Fruit fly (Drosophila melanogaster) whole organism, embryonic: Measurements from ENCODE around the gene CG15431.

Experiments
- Atf6 ChIP-seq: fragments of 200-800 bp; sonication (Bioruptor generic); IDR thresholded peaks from 2 replicates; pipeline ENCODE4 v1.3.6; 2022; ENCODE audit warnings: missing biosample characterization, missing genetic modification characterization
- Awh ChIP-seq: fragments of 200-800 bp; sonication (Bioruptor generic); IDR thresholded peaks from 2 replicates; pipeline ENCODE4, ENCODE4 v1.3.6; 2022; ENCODE audit warnings: missing biosample characterization, missing genetic modification characterization
- B-H1 ChIP-seq: fragments of 200-800 bp; sonication (Bioruptor generic); IDR thresholded peaks from 3 replicates; pipeline ENCODE4 v1.3.6; 2022; ENCODE audit warnings: missing biosample characterization, missing genetic modification characterization
- Bgb ChIP-seq: fragments of 200-800 bp; sonication (Bioruptor generic); IDR thresholded peaks from 2 replicates; pipeline ENCODE4 v1.3.6; 2022; ENCODE audit warnings: missing biosample characterization, missing genetic modification characterization; ENCODE audit not compliant: partially characterized antibody
- Blimp-1 ChIP-seq: fragments of 200-800 bp; sonication (Bioruptor generic); optimal IDR thresholded peaks from 3 replicates; lab custom pipeline; 2018; ENCODE audit warnings: missing biosample characterization, missing genetic modification characterization, mild to moderate bottlenecking, moderate library complexity, missing genetic modification reagents
- C15 ChIP-seq: fragments of 200-800 bp; sonication (Bioruptor generic); IDR thresholded peaks from 3 replicates; pipeline ENCODE4 v1.3.6; 2022; ENCODE audit warnings: missing biosample characterization, missing genetic modification characterization
- CG10366 ChIP-seq: fragments of 200-800 bp; sonication (Bioruptor generic); IDR thresholded peaks from 2 replicates; pipeline ENCODE4 v1.3.6; 2022; ENCODE audit warnings: missing biosample characterization, missing genetic modification characterization
- CG10979 ChIP-seq: fragments of 200-800 bp; sonication (Bioruptor generic); optimal IDR thresholded peaks from 2 replicates; lab custom pipeline; 2018; ENCODE audit warnings: missing biosample characterization, mild to moderate bottlenecking, missing genetic modification characterization, moderate library complexity
- CG14050 ChIP-seq: fragments of 200-800 bp; sonication (Bioruptor generic); IDR thresholded peaks from 3 replicates; pipeline ENCODE4 v1.3.6; 2022; ENCODE audit warnings: missing biosample characterization, missing genetic modification characterization
- CG14441 ChIP-seq: fragments of 200-800 bp; sonication (Bioruptor generic); IDR thresholded peaks from 2 replicates; pipeline ENCODE4 v1.3.6; 2022; ENCODE audit warnings: missing biosample characterization, missing genetic modification characterization
- CG1603 ChIP-seq: fragments of 200-800 bp; sonication (Bioruptor generic); optimal IDR thresholded peaks from 2 replicates; lab custom pipeline; 2019; ENCODE audit warnings: missing biosample characterization, mild to moderate bottlenecking, missing genetic modification characterization, moderate library complexity
- CG17328 ChIP-seq: fragments of 200-800 bp; sonication (Bioruptor generic); IDR thresholded peaks from 2 replicates; pipeline ENCODE4 v1.3.6; 2022; ENCODE audit warnings: missing biosample characterization, missing genetic modification characterization
- CG17612 ChIP-seq: fragments of 200-800 bp; sonication (Bioruptor generic); IDR thresholded peaks from 2 replicates; pipeline ENCODE4 v1.3.6; 2022; ENCODE audit warnings: missing biosample characterization, missing genetic modification characterization
- CG4707 ChIP-seq: fragments of 200-800 bp; sonication (Bioruptor generic); optimal IDR thresholded peaks from 2 replicates; lab custom pipeline; 2018; ENCODE audit warnings: missing biosample characterization, mild to moderate bottlenecking, missing genetic modification characterization, moderate library complexity
- CG6272 ChIP-seq: fragments of 200-800 bp; sonication (Bioruptor generic); IDR thresholded peaks from 2 replicates; pipeline ENCODE4 v1.3.6; 2022; ENCODE audit warnings: missing biosample characterization, missing genetic modification characterization
- CG7839 ChIP-seq: fragments of 200-800 bp; sonication (Bioruptor generic); optimal IDR thresholded peaks from 3 replicates; lab custom pipeline; 2018; ENCODE audit warnings: missing biosample characterization, mild to moderate bottlenecking, missing genetic modification characterization, moderate library complexity
- CG8290 ChIP-seq, 3 experiments: fragments of 200-800 bp; sonication (Bioruptor generic); optimal IDR thresholded peaks; 2 replicates each; lab custom pipeline; 2016 to 2019; ENCODE audit warnings: missing biosample characterization in 3 of 3, missing genetic modification characterization in 3 of 3, mild to moderate bottlenecking in 2 of 3, moderate library complexity in 1 of 3
- Dad ChIP-seq: fragments of 200-800 bp; sonication (Bioruptor generic); optimal IDR thresholded peaks from 3 replicates; lab custom pipeline; 2016; ENCODE audit warnings: missing biosample characterization, missing genetic modification characterization
- Eip74EF ChIP-seq, 2 experiments: fragments of 200-800 bp in 1 of 2; fragments of >200 bp in 1 of 2; sonication (Bioruptor generic) in 1 of 2; optimal IDR thresholded peaks; 2 replicates each; lab custom pipeline; 2017 to 2019; ENCODE audit warnings: missing biosample characterization in 2 of 2, missing genetic modification characterization in 2 of 2, mild to moderate bottlenecking in 1 of 2, moderate library complexity in 1 of 2
- Ets65A ChIP-seq: fragments of 200-800 bp; sonication (Bioruptor generic); peaks from one replicate; lab custom pipeline; 2016; ENCODE audit warnings: missing biosample characterization, missing genetic modification characterization
- HLH3B ChIP-seq: fragments of 200-800 bp; sonication (Bioruptor generic); IDR thresholded peaks from 2 replicates; pipeline ENCODE4 v1.3.6; 2022; ENCODE audit warnings: missing biosample characterization, missing genetic modification characterization
- Lim3 ChIP-seq: fragments of 200-800 bp; sonication (Bioruptor generic); IDR thresholded peaks from 2 replicates; pipeline ENCODE4 v1.3.6; 2022; ENCODE audit warnings: missing biosample characterization, missing genetic modification characterization
- MBD-R2 ChIP-seq: fragments of 200-800 bp; sonication (Bioruptor generic); IDR thresholded peaks from 2 replicates; pipeline ENCODE4 v1.3.6; 2022; ENCODE audit warnings: missing biosample characterization, missing genetic modification characterization
- Med ChIP-seq: fragments of 200-800 bp; sonication (Bioruptor generic); peaks from one replicate; lab custom pipeline; 2016; ENCODE audit warnings: missing biosample characterization, missing genetic modification characterization, mild to moderate bottlenecking, inconsistent platforms, moderate library complexity
- NFAT ChIP-seq: fragments of 200-800 bp; sonication (Bioruptor generic); IDR thresholded peaks from 2 replicates; pipeline ENCODE4 v1.3.6; 2022; ENCODE audit warnings: missing biosample characterization, missing genetic modification characterization
- Nf-YA ChIP-seq: fragments of 200-800 bp; sonication (Bioruptor generic); IDR thresholded peaks from 2 replicates; pipeline ENCODE4 v1.3.6; 2022; ENCODE audit warnings: missing biosample characterization, missing genetic modification characterization
- Nf-YB ChIP-seq: fragments of 200-800 bp; sonication (Bioruptor generic); optimal IDR thresholded peaks from 3 replicates; lab custom pipeline; 2019; ENCODE audit warnings: missing biosample characterization, mild to moderate bottlenecking, missing genetic modification characterization, moderate library complexity
- Oaz ChIP-seq: fragments of 200-800 bp; sonication (Bioruptor generic); IDR thresholded peaks from 2 replicates; pipeline ENCODE4 v1.3.6; 2022; ENCODE audit warnings: missing biosample characterization, missing genetic modification characterization
- Oli ChIP-seq: fragments of 200-800 bp; sonication (Bioruptor generic); optimal IDR thresholded peaks from 2 replicates; lab custom pipeline; 2018; ENCODE audit warnings: missing biosample characterization, mild to moderate bottlenecking, missing genetic modification characterization, moderate library complexity
- Rfx ChIP-seq: fragments of 200-800 bp; sonication (Bioruptor generic); IDR thresholded peaks from 2 replicates; pipeline ENCODE4 v1.3.6; 2022; ENCODE audit warnings: missing biosample characterization, missing genetic modification characterization
- Side ChIP-seq: fragments of 200-800 bp; sonication (Bioruptor generic); optimal IDR thresholded peaks from 2 replicates; lab custom pipeline; 2016; ENCODE audit warnings: missing biosample characterization, missing genetic modification characterization
- Stat92E ChIP-seq, 3 experiments: fragments of >200 bp in 2 of 3; fragments of 200-800 bp in 1 of 3; sonication (Bioruptor generic) in 1 of 3; optimal IDR thresholded peaks; 2 replicates each; lab custom pipeline; 2017 to 2019; ENCODE audit warnings: missing biosample characterization in 3 of 3, missing genetic modification characterization in 3 of 3, mild to moderate bottlenecking in 1 of 3, moderate library complexity in 1 of 3
- Tbp ChIP-seq: fragments of >200 bp; optimal IDR thresholded peaks from 2 replicates; lab custom pipeline; 2018; ENCODE audit warnings: missing biosample characterization, missing genetic modification characterization
- Xbp1 ChIP-seq: fragments of 200-800 bp; sonication (Bioruptor generic); optimal IDR thresholded peaks from 3 replicates; lab custom pipeline; 2016; ENCODE audit warnings: missing biosample characterization, mild to moderate bottlenecking, missing genetic modification characterization
- ara ChIP-seq: fragments of 200-800 bp; sonication (Bioruptor generic); IDR thresholded peaks from 2 replicates; pipeline ENCODE4 v1.3.6; 2022; ENCODE audit warnings: missing biosample characterization, missing genetic modification characterization
- ase ChIP-seq: fragments of 200-800 bp; sonication (Bioruptor generic); IDR thresholded peaks from 3 replicates; pipeline ENCODE4 v1.3.6; 2022; ENCODE audit warnings: missing biosample characterization, missing genetic modification characterization
- chinmo ChIP-seq: fragments of 200-800 bp; sonication (Bioruptor generic); IDR thresholded peaks from 4 replicates; pipeline ENCODE4 v1.3.6; 2022; ENCODE audit warnings: missing biosample characterization, missing genetic modification characterization; ENCODE audit not compliant: partially characterized antibody
- ci ChIP-seq: fragments of 200-800 bp; sonication (Bioruptor generic); IDR thresholded peaks from 3 replicates; pipeline ENCODE4 v1.3.6; 2022; ENCODE audit warnings: missing biosample characterization, missing genetic modification characterization
- crol ChIP-seq: fragments of 200-800 bp; sonication (Bioruptor generic); IDR thresholded peaks from 2 replicates; pipeline ENCODE4 v1.3.6; 2022; ENCODE audit warnings: missing biosample characterization, missing genetic modification characterization
- dimm ChIP-seq: fragments of 200-800 bp; sonication (Bioruptor generic); IDR thresholded peaks from 2 replicates; pipeline ENCODE4 v1.3.6; 2022; ENCODE audit warnings: missing biosample characterization, missing genetic modification characterization
- her ChIP-seq: fragments of 200-800 bp; sonication (Bioruptor generic); optimal IDR thresholded peaks from 2 replicates; lab custom pipeline; 2016; ENCODE audit warnings: missing biosample characterization, missing genetic modification characterization
- kah ChIP-seq: fragments of 200-800 bp; sonication (Bioruptor generic); optimal IDR thresholded peaks from 2 replicates; lab custom pipeline; 2018; ENCODE audit warnings: missing biosample characterization, mild to moderate bottlenecking, missing genetic modification characterization
- ken ChIP-seq: fragments of 200-800 bp; sonication (Bioruptor generic); IDR thresholded peaks from 3 replicates; pipeline ENCODE4 v1.3.6; 2022; ENCODE audit warnings: missing biosample characterization, missing genetic modification characterization
- lmd ChIP-seq: fragments of 200-800 bp; sonication (Bioruptor generic); IDR thresholded peaks from 2 replicates; pipeline ENCODE4 v1.3.6; 2022; ENCODE audit warnings: missing biosample characterization, missing genetic modification characterization
- lov ChIP-seq, 2 experiments: fragments of 200-800 bp in 1 of 2; fragments of >200 bp in 1 of 2; sonication (Bioruptor generic) in 1 of 2; IDR thresholded peaks in 1 of 2; optimal IDR thresholded peaks in 1 of 2; 2 replicates in 1 of 2; 3 replicates in 1 of 2; pipeline versions ENCODE4 v1.3.6 to Lab custom; 2017 to 2022; ENCODE audit warnings: missing biosample characterization in 1 of 2, missing genetic modification characterization in 1 of 2
- pan ChIP-seq, 4 experiments: fragments of >200 bp in 3 of 4; fragments of 200-800 bp in 1 of 4; sonication (Bioruptor generic) in 1 of 4; optimal IDR thresholded peaks in 3 of 4; IDR thresholded peaks in 1 of 4; 2 replicates each; pipeline versions ENCODE4 v1.3.6 to Lab custom; 2017 to 2022; ENCODE audit warnings: missing biosample characterization in 2 of 4, missing genetic modification characterization in 2 of 4, mixed read lengths in 1 of 4
- ranshi ChIP-seq: fragments of 200-800 bp; sonication (Bioruptor generic); IDR thresholded peaks from 2 replicates; pipeline ENCODE4 v1.3.6; 2022; ENCODE audit warnings: missing biosample characterization, missing genetic modification characterization
- sna ChIP-seq: fragments of 200-800 bp; sonication (Bioruptor generic); IDR thresholded peaks from 2 replicates; pipeline ENCODE4 v1.3.6; 2022; ENCODE audit warnings: missing biosample characterization, missing genetic modification characterization; ENCODE audit not compliant: partially characterized antibody

The CG15431 gene

DNA sequence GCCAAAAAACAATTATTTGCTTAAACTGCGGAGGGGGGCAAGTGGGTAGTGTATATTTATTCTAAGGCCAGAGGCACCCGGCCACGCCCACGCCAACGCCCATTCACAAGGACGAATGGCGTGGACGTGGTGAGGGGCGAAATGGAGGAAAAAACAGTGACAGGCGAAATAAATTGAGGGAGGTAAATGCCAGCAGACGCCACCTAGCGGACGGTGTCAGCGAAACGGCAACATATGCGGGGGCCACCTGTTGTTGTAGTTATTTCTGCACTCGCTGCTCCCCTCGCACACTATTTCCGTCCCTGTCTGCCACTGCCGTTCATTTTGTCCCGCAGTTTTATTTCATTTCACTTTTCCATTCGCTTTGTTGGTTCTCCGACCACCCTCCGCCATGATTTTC, 23.1 kb downstream of the CG15431 start (continued):
- TF ChIP-seq Side (GFP tag; lab: Kevin White, UChicago) = no peak
- TF ChIP-seq CG14050 = no peak
- TF ChIP-seq ranshi (GFP tag; lab: Robert Waterston, UW) = 0 out of 2 replicates have a peak, but pooled peaks have one; percentile 11
- TF ChIP-seq Blimp-1 (GFP tag; lab: Kevin White, UChicago) = peak; percentile 11
- no peak for TF ChIP-seq Dad (GFP tag; lab: Kevin White, UChicago)
- 0 out of 3 replicates have a peak, but pooled peaks have one; percentile 31 for TF ChIP-seq C15
- TF ChIP-seq Stat92E (GFP tag; optimal IDR thresholded peaks at IDR 0.05; lab: Kevin White, UChicago) = no peak
- TF ChIP-seq Atf6 = 0 out of 2 replicates have a peak, but pooled peaks have one; percentile 28
- TF ChIP-seq CG17328 (GFP tag; lab: Robert Waterston, UW) = 0 out of 2 replicates have a peak, but pooled peaks have one; percentile 12
- no peak for TF ChIP-seq lov (optimal IDR thresholded peaks at IDR 0.05; lab: Kevin White, UChicago)
- 0 out of 3 replicates have a peak, but pooled peaks have one; percentile 51 for TF ChIP-seq lov (GFP tag; IDR thresholded peaks at IDR 0.05; lab: Robert Waterston, UW)
- no peak for TF ChIP-seq her (GFP tag; lab: Kevin White, UChicago)
- TF ChIP-seq CG1603 (tag; lab: Kevin White, UChicago) = peak; percentile 25
- 0 out of 2 replicates have a peak, but pooled peaks have one; percentile 17 for TF ChIP-seq Lim3 (GFP tag; lab: Robert Waterston, UW)
- TF ChIP-seq CG6272 = peak; percentile 38
- TF ChIP-seq ase = peak; percentile 45; the same call in 1 of the 3 replicates
- TF ChIP-seq Bgb (GFP tag; lab: Robert Waterston, UW) = no peak
- TF ChIP-seq dimm (GFP tag; lab: Robert Waterston, UW) = 0 out of 2 replicates have a peak, but pooled peaks have one; percentile 33
- no peak for TF ChIP-seq Tbp (GFP tag; lab: Kevin White, UChicago)
- TF ChIP-seq Nf-YA = 0 out of 2 replicates have a peak, but pooled peaks have one; percentile 8
- TF ChIP-seq Rfx = 0 out of 2 replicates have a peak, but pooled peaks have one; percentile 8
- no peak for TF ChIP-seq Oli
- TF ChIP-seq chinmo (GFP tag; lab: Robert Waterston, UW) = 0 out of 4 replicates have a peak, but pooled peaks have one; percentile 49
- TF ChIP-seq CG7839 (tag; lab: Kevin White, UChicago) = no peak
- peak; percentile 53 for TF ChIP-seq lmd (GFP tag; lab: Robert Waterston, UW)
- TF ChIP-seq sna (GFP tag; lab: Robert Waterston, UW) = no peak
- no peak for TF ChIP-seq ken (GFP tag; lab: Robert Waterston, UW)
- TF ChIP-seq Nf-YB (GFP tag; lab: Kevin White, UChicago) = no peak
- TF ChIP-seq Oaz (GFP tag; lab: Robert Waterston, UW) = 0 out of 2 replicates have a peak, but pooled peaks have one; percentile 27
- 0 out of 2 replicates have a peak, but pooled peaks have one; percentile 20 for TF ChIP-seq Awh
- TF ChIP-seq pan (optimal IDR thresholded peaks at IDR 0.05; lab: Kevin White, UChicago) = no peak
- TF ChIP-seq pan (GFP tag; optimal IDR thresholded peaks at IDR 0.05 in 1 of 2, IDR thresholded peaks at IDR 0.05 in 1 of 2) = peak in 1 of 2 experiments; percentile 31
- TF ChIP-seq MBD-R2 (GFP tag; lab: Robert Waterston, UW) = no peak
- TF ChIP-seq ara = peak; percentile 33; the same call in 1 of the 2 replicates
- TF ChIP-seq CG8290 (GFP tag; optimal IDR thresholded peaks at IDR 0.05; lab: Kevin White, UChicago) = no peak
- no peak for TF ChIP-seq CG8290 (tag; optimal IDR thresholded peaks at IDR 0.05; lab: Kevin White, UChicago)
- peak; percentile 1 for TF ChIP-seq Xbp1
- 0 out of 2 replicates have a peak, but pooled peaks have one; percentile 15 for TF ChIP-seq HLH3B (GFP tag; lab: Robert Waterston, UW)
- no peak for TF ChIP-seq crol (GFP tag; lab: Robert Waterston, UW)
- peak; percentile 52 for TF ChIP-seq Med (GFP tag; lab: Kevin White, UChicago)
- 0 out of 2 replicates have a peak, but pooled peaks have one; percentile 23 for TF ChIP-seq NFAT (GFP tag; lab: Robert Waterston, UW)
- TF ChIP-seq Ets65A = peak; percentile 78
- peak; percentile 65; the same call in 1 of the 2 replicates for TF ChIP-seq CG17612 (GFP tag; lab: Robert Waterston, UW)
- peak; percentile 38 for TF ChIP-seq CG10366
- peak; percentile 94 for TF ChIP-seq kah
- TF ChIP-seq CG10979 = peak; percentile 96
- no peak for TF ChIP-seq CG4707
- TF ChIP-seq Eip74EF (GFP tag; optimal IDR thresholded peaks at IDR 0.05; lab: Kevin White, UChicago) = no peak
- TF ChIP-seq B-H1 (GFP tag; lab: Robert Waterston, UW) = peak; percentile 12; the same call in 1 of the 3 replicates
- TF ChIP-seq CG14441 = peak; percentile 42; the same call in 1 of the 2 replicates
- TF ChIP-seq ci (GFP tag; lab: Robert Waterston, UW) = peak; percentile 52; the same call in 1 of the 3 replicates
